Fruit fly (Drosophila melanogaster) whole organism, embryonic: ENCODE measurements around the gene Ufl1.

Experiments
- CG12659 ChIP-seq: fragments of 200-800 bp; sonication (Bioruptor generic); optimal IDR thresholded peaks from 3 replicates; lab custom pipeline; 2017; ENCODE audit warnings: mild to moderate bottlenecking, missing biosample characterization, missing genetic modification reagents, missing genetic modification characterization
- unc-4 ChIP-seq: fragments of 200-800 bp; sonication (Bioruptor generic); IDR thresholded peaks from 2 replicates; pipeline ENCODE4 v1.3.6; 2022; ENCODE audit warnings: missing biosample characterization, missing genetic modification characterization; ENCODE audit not compliant: partially characterized antibody

dm6 chr3R:7034440-7034839, 39.8 kb downstream of the Ufl1 start:
- TF ChIP-seq unc-4 (no peak), CG12659 (GFP tag; lab: Kevin White, UChicago) (no peak)
